Fruit fly (Drosophila melanogaster): ENCODE measurements around the gene Ugt307A1.

Gene Ugt307A1

dm6 chr2L:7107890-7108289, 40.1 kb downstream of the Ugt307A1 start (continued):
- TF ChIP-seq CG3032 (tag; optimal IDR thresholded peaks at IDR 0.05), result no peak
- peak; percentile 4 for TF ChIP-seq CG34406 (GFP tag; optimal IDR thresholded peaks at IDR 0.05)
- peak; percentile 69 for TF ChIP-seq svp (GFP tag)
- no peak for TF ChIP-seq CG11902 (GFP tag; optimal IDR thresholded peaks at IDR 0.05)
- TF ChIP-seq Hr38 (GFP tag; optimal IDR thresholded peaks at IDR 0.05), result no peak

DNA sequence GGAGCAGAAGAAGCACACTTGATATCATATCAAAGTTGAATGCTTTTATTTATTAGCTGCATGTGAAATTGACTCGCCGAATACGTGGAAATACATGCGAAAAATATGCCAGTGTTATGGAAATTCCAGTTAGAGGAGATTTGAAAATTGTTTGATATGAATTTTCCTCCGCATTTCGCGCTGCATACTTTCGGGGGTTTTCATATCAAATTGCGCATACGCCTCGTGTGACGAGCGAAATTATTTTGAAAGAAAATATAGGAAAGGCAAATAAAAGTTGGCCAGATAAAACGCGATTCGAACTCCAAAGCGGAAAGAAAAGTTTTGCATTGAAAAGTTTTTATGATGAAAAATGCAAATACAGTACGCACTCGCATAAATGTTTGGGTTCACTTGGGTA, 42.5 kb downstream of the Ugt307A1 start:
- TF ChIP-seq Lpt (GFP tag; optimal IDR thresholded peaks at IDR 0.05) (no peak), CG16779 (tag; optimal IDR thresholded peaks at IDR 0.05) (no peak), Blimp-1 (GFP tag; optimal IDR thresholded peaks at IDR 0.05) (no peak)

- TF ChIP-seq CG1621 (tag; optimal IDR thresholded peaks at IDR 0.05) (no peak), CG34406 (GFP tag; optimal IDR thresholded peaks at IDR 0.05) (no peak), fd59A (GFP tag; optimal IDR thresholded peaks at IDR 0.05) (no peak), fd85E (GFP tag; optimal IDR thresholded peaks at IDR 0.05) (no peak), achi (GFP tag; optimal IDR thresholded peaks at IDR 0.05) (no peak), pdm3 (GFP tag; optimal IDR thresholded peaks at IDR 0.05) (no peak), Met (GFP tag; optimal IDR thresholded peaks at IDR 0.05) (no peak), CG11902 (GFP tag; optimal IDR thresholded peaks at IDR 0.05) (no peak), salr (GFP tag; optimal IDR thresholded peaks at IDR 0.05) (no peak), Hr4 (GFP tag; optimal IDR thresholded peaks at IDR 0.05) (no peak)
Observed at dm6 chr2L:7114159-7114558, 46.4 kb downstream of the Ugt307A1 start.

DNA sequence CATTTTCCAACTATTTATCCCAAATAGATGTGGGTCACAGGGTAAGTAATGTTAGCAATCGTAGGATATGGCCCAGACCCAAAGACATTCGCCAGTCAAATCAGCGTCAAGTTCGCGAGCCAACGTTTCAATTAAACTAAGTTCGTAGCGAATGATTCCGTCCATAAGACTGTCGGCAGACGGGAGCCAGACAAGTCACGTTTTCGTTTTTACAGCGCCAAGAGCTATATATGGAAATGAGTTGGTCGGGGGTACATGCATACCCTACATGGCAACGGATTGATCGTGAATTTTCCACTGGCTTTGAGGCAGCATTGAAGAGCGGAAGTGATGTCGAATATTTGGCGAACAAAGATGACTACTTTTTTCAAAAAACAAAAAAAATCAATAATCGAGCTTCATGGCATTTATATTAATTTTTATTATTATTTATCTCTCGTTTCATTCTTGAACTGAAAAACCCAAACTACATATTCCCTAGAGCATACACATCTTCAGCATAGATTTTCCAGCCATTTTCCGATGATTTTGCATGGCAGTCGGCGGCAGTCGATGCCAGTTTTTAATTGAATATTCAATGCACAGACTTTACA, 49.9 kb downstream of the Ugt307A1 start:
- TF ChIP-seq Hr4 (GFP tag; optimal IDR thresholded peaks at IDR 0.05) (peak; percentile 64), Lpt (GFP tag; optimal IDR thresholded peaks at IDR 0.05) (peak; percentile 23), fd59A (GFP tag; optimal IDR thresholded peaks at IDR 0.05) (no peak), CG32006 (GFP tag; optimal IDR thresholded peaks at IDR 0.05) (peak; percentile 62), CG4318 (GFP tag; optimal IDR thresholded peaks at IDR 0.05) (peak; percentile 16), CG8119 (GFP tag; IDR thresholded peaks at IDR 0.05) (0 out of 3 replicates have a peak, but pooled peaks have one; percentile 14), acj6 (GFP tag; optimal IDR thresholded peaks at IDR 0.05) (peak; percentile 21), Eip78C (GFP tag) (peak; percentile 66), achi (GFP tag; optimal IDR thresholded peaks at IDR 0.05) (no peak), CG15336 (GFP tag; IDR thresholded peaks at IDR 0.05) (peak; percentile 27; the same call in 1 of the 2 replicates), eg (GFP tag; IDR thresholded peaks at IDR 0.05) (0 out of 3 replicates have a peak, but pooled peaks have one; percentile 16), CG11294 (GFP tag; IDR thresholded peaks at IDR 0.05) (0 out of 2 replicates have a peak, but pooled peaks have one; percentile 11), Eip75B (GFP tag; optimal IDR thresholded peaks at IDR 0.05) (no peak), salr (GFP tag; optimal IDR thresholded peaks at IDR 0.05) (peak in 1 of 2 experiments; percentile 11), CG11902 (GFP tag; optimal IDR thresholded peaks at IDR 0.05) (no peak)

- no peak for TF ChIP-seq CG9139 (GFP tag; optimal IDR thresholded peaks at IDR 0.05)
- TF ChIP-seq Eip93F (GFP tag; optimal IDR thresholded peaks at IDR 0.05), result no peak
- peak; percentile 26 for TF ChIP-seq CG32006 (GFP tag; optimal IDR thresholded peaks at IDR 0.05)
- TF ChIP-seq ss (GFP tag; optimal IDR thresholded peaks at IDR 0.05), result no peak
- TF ChIP-seq CG1621 (tag; optimal IDR thresholded peaks at IDR 0.05), result no peak
- peak; percentile 65 for TF ChIP-seq Eip78C (GFP tag)
- TF ChIP-seq fd59A (GFP tag; optimal IDR thresholded peaks at IDR 0.05), result no peak
- peak; percentile 59 for TF ChIP-seq svp (GFP tag)
- peak; percentile 23 for TF ChIP-seq fkh (GFP tag; optimal IDR thresholded peaks at IDR 0.05)
- TF ChIP-seq CG8119 (GFP tag; IDR thresholded peaks at IDR 0.05), result 0 out of 3 replicates have a peak, but pooled peaks have one; percentile 23
- peak; percentile 19; the same call in 1 of the 2 replicates for TF ChIP-seq CG15336 (GFP tag; IDR thresholded peaks at IDR 0.05)
- peak; percentile 21 for TF ChIP-seq CG4318 (GFP tag; optimal IDR thresholded peaks at IDR 0.05)
- TF ChIP-seq CG11762 (GFP tag; optimal IDR thresholded peaks at IDR 0.05; ENCODE audit: insufficient read depth), result no peak
- peak; percentile 43 for TF ChIP-seq Hr4 (GFP tag; optimal IDR thresholded peaks at IDR 0.05)
- no peak for TF ChIP-seq Gug (GFP tag; IDR thresholded peaks at IDR 0.05)
- no peak for TF ChIP-seq Hr38 (GFP tag; optimal IDR thresholded peaks at IDR 0.05)
- TF ChIP-seq CG6854 (GFP tag; optimal IDR thresholded peaks at IDR 0.05), result no peak
- no peak for TF ChIP-seq CG8319 (GFP tag; optimal IDR thresholded peaks at IDR 0.05)
- TF ChIP-seq CG6163 (GFP tag; IDR thresholded peaks at IDR 0.05), result no peak
Observed at dm6 chr2L:7118205-7118801, 50.5 kb downstream of the Ugt307A1 start.

Measured in whole organism, prepupa.